Worm (Caenorhabditis elegans) whole organism, L4 larva: ENCODE results near the gene aptf-4.

Experiments used
- ama-1 ChIP-seq: fragments of 150-350 bp; optimal IDR thresholded peaks from 2 replicates; lab custom pipeline; 2014; ENCODE audit warnings: inconsistent platforms, mixed read lengths
- dmd-6 ChIP-seq: fragments of 200-800 bp; sonication (Bioruptor generic); IDR thresholded peaks from 2 replicates; pipeline ENCODE4 v1.3.6; 2022; ENCODE audit warnings: missing genetic modification reagents, missing genetic modification characterization, missing compliant biosample characterization
- duxl-1 ChIP-seq: sonication (generic microtip); optimal IDR thresholded peaks from 2 replicates; lab custom pipeline; 2016; ENCODE audit warnings: mild to moderate bottlenecking, missing genetic modification characterization, moderate library complexity, missing compliant biosample characterization; ENCODE audit not compliant: poor library complexity
- nhr-10 ChIP-seq: fragments of 150-350 bp; optimal IDR thresholded peaks from 2 replicates; lab custom pipeline; 2014; ENCODE audit warnings: missing biosample characterization, missing genetic modification characterization
- nhr-25 ChIP-seq: sonication (generic microtip); optimal IDR thresholded peaks from 2 replicates; lab custom pipeline; 2017; ENCODE audit warnings: missing genetic modification characterization, mild to moderate bottlenecking, missing compliant biosample characterization, antibody characterized with exemption, moderate library complexity, borderline replicate concordance; ENCODE audit not compliant: insufficient read depth
- nhr-76 ChIP-seq: fragments of 150-350 bp; optimal IDR thresholded peaks from 2 replicates; lab custom pipeline; 2014; ENCODE audit warnings: missing biosample characterization, missing genetic modification characterization
- unc-130 ChIP-seq: sonication (generic microtip); optimal IDR thresholded peaks from 2 replicates; lab custom pipeline; 2016; ENCODE audit warnings: missing genetic modification reagents, missing genetic modification characterization, missing compliant biosample characterization
- unc-62 ChIP-seq, 3 experiments: fragments of 150-350 bp in 1 of 3; sonication (generic microtip); optimal IDR thresholded peaks in 2 of 3; peaks in 1 of 3; 1 replicate in 1 of 3; 2 replicates in 2 of 3; lab custom pipeline; 2014 to 2017; ENCODE audit warnings: missing biosample characterization in 3 of 3, missing genetic modification characterization in 3 of 3, missing genetic modification reagents in 3 of 3, missing genotype in 1 of 3

- TF ChIP-seq unc-130 (GFP tag; lab: Kevin White, UChicago) (no peak), duxl-1 (tag; lab: Kevin White, UChicago) (no peak), unc-62 (GFP tag; optimal IDR thresholded peaks at IDR 0.05 in 1 of 2; lab: Kevin White, UChicago) (no peak), unc-62 (tag; optimal IDR thresholded peaks at IDR 0.05; lab: Kevin White, UChicago) (no peak), nhr-76 (no peak), nhr-10 (tag; lab: Kevin White, UChicago) (no peak), ama-1 (lab: Kevin White, UChicago) (no peak), dmd-6 (no peak), nhr-25 (tag; lab: Kevin White, UChicago) (no peak)
These were observed 46.8 kb downstream of the aptf-4 start, which contains the start of gene vab-9 for ce11 chrII:8637615-8638014.
